Fruit fly (Drosophila melanogaster) whole organism, embryonic: ENCODE measurements around the gene Atg5.

Source experiments
- Ada2b ChIP-seq: fragments of 200-800 bp; sonication (Bioruptor generic); IDR thresholded peaks from 2 replicates; pipeline ENCODE4 v1.3.6; 2022; ENCODE audit warnings: missing biosample characterization, missing genetic modification characterization
- Atf-2 ChIP-seq: fragments of 200-800 bp; sonication (Bioruptor generic); optimal IDR thresholded peaks from 2 replicates; lab custom pipeline; 2016; ENCODE audit warnings: missing biosample characterization, missing genetic modification characterization
- B-H1 ChIP-seq: fragments of 200-800 bp; sonication (Bioruptor generic); IDR thresholded peaks from 3 replicates; pipeline ENCODE4 v1.3.6; 2022; ENCODE audit warnings: missing biosample characterization, missing genetic modification characterization
- CG10147 ChIP-seq: fragments of 200-800 bp; sonication (Bioruptor generic); optimal IDR thresholded peaks from 2 replicates; lab custom pipeline; 2019; ENCODE audit warnings: missing biosample characterization, mild to moderate bottlenecking, missing genetic modification characterization, moderate library complexity
- CG10274 ChIP-seq: fragments of 200-800 bp; sonication (Bioruptor generic); optimal IDR thresholded peaks from 3 replicates; lab custom pipeline; 2017; ENCODE audit warnings: missing biosample characterization, mild to moderate bottlenecking, missing genetic modification characterization
- CG12391 ChIP-seq: fragments of 200-800 bp; sonication (Bioruptor generic); optimal IDR thresholded peaks from 3 replicates; lab custom pipeline; 2018; ENCODE audit warnings: missing biosample characterization, mild to moderate bottlenecking, missing genetic modification characterization, moderate library complexity
- CG14014 ChIP-seq: fragments of 200-800 bp; sonication (Bioruptor generic); IDR thresholded peaks from 2 replicates; pipeline ENCODE4 v1.3.6; 2022; ENCODE audit warnings: missing biosample characterization, missing genetic modification characterization
- CG14441 ChIP-seq: fragments of 200-800 bp; sonication (Bioruptor generic); IDR thresholded peaks from 2 replicates; pipeline ENCODE4 v1.3.6; 2022; ENCODE audit warnings: missing biosample characterization, missing genetic modification characterization
- CG15269 ChIP-seq: fragments of 200-800 bp; sonication (Bioruptor generic); optimal IDR thresholded peaks from 2 replicates; lab custom pipeline; 2018; ENCODE audit warnings: missing biosample characterization, mild to moderate bottlenecking, missing genetic modification characterization, moderate library complexity
- CG1832 ChIP-seq: fragments of 200-800 bp; sonication (Bioruptor generic); optimal IDR thresholded peaks from 2 replicates; lab custom pipeline; 2017; ENCODE audit warnings: missing biosample characterization, mild to moderate bottlenecking, missing genetic modification characterization, inconsistent platforms
- CG18476 ChIP-seq: fragments of 200-800 bp; sonication (Bioruptor generic); optimal IDR thresholded peaks from 2 replicates; lab custom pipeline; 2016; ENCODE audit warnings: missing biosample characterization, mild to moderate bottlenecking, missing genetic modification characterization
- CG18599 ChIP-seq: fragments of 200-800 bp; sonication (Bioruptor generic); optimal IDR thresholded peaks from 3 replicates; lab custom pipeline; 2017; ENCODE audit warnings: missing biosample characterization, missing genetic modification characterization, mild to moderate bottlenecking, moderate library complexity, missing genetic modification reagents
- CG2129 ChIP-seq: fragments of 200-800 bp; sonication (Bioruptor generic); IDR thresholded peaks from 2 replicates; pipeline ENCODE4 v1.3.6; 2022; ENCODE audit warnings: missing biosample characterization, missing genetic modification characterization; ENCODE audit not compliant: partially characterized antibody
- CG2199 ChIP-seq: fragments of 200-800 bp; sonication (Bioruptor generic); IDR thresholded peaks from 3 replicates; pipeline ENCODE4 v1.3.6; 2022; ENCODE audit warnings: missing biosample characterization, missing genetic modification characterization
- CG3163 ChIP-seq: fragments of 200-800 bp; sonication (Bioruptor generic); optimal IDR thresholded peaks from 3 replicates; lab custom pipeline; 2016; ENCODE audit warnings: missing biosample characterization, missing genetic modification characterization
- CG4282 ChIP-seq: fragments of 200-800 bp; sonication (Bioruptor generic); optimal IDR thresholded peaks from 2 replicates; lab custom pipeline; 2016; ENCODE audit warnings: missing biosample characterization, missing genetic modification characterization
- CG6254 ChIP-seq: fragments of 200-800 bp; sonication (Bioruptor generic); optimal IDR thresholded peaks from 3 replicates; lab custom pipeline; 2017; ENCODE audit warnings: mild to moderate bottlenecking, missing biosample characterization, missing genetic modification reagents, missing genetic modification characterization
- CG7786 ChIP-seq: fragments of 200-800 bp; sonication (Bioruptor generic); optimal IDR thresholded peaks from 2 replicates; lab custom pipeline; 2016; ENCODE audit warnings: missing biosample characterization, missing genetic modification characterization
- CG8944 ChIP-seq: fragments of 200-800 bp; sonication (Bioruptor generic); optimal IDR thresholded peaks from 3 replicates; lab custom pipeline; 2016; ENCODE audit warnings: missing biosample characterization, missing genetic modification characterization
- CG9609 ChIP-seq: fragments of 200-800 bp; sonication (Bioruptor generic); optimal IDR thresholded peaks from 3 replicates; lab custom pipeline; 2016; ENCODE audit warnings: missing biosample characterization, missing genetic modification characterization
- CG9727 ChIP-seq: fragments of 200-800 bp; sonication (Bioruptor generic); optimal IDR thresholded peaks from 3 replicates; lab custom pipeline; 2017; ENCODE audit warnings: missing biosample characterization, mild to moderate bottlenecking, missing genetic modification characterization
- CG9817 ChIP-seq: fragments of 200-800 bp; sonication (Bioruptor generic); optimal IDR thresholded peaks from 2 replicates; lab custom pipeline; 2018; ENCODE audit warnings: missing biosample characterization, mild to moderate bottlenecking, missing genetic modification characterization, moderate library complexity
- CHES-1-like ChIP-seq: fragments of 200-800 bp; sonication (Bioruptor generic); optimal IDR thresholded peaks from 2 replicates; lab custom pipeline; 2016; ENCODE audit warnings: missing biosample characterization, missing genetic modification characterization
- Chrac-16 ChIP-seq: fragments of 200-800 bp; sonication (Bioruptor generic); optimal IDR thresholded peaks from 3 replicates; lab custom pipeline; 2016; ENCODE audit warnings: missing biosample characterization, missing genetic modification characterization
- Dfd ChIP-seq, 2 experiments: fragments of >200 bp; optimal IDR thresholded peaks; 2 replicates each; lab custom pipeline; 2017; ENCODE audit warnings: missing biosample characterization in 2 of 2, missing genetic modification characterization in 2 of 2
- Dip3 ChIP-seq: fragments of 200-800 bp; sonication (Bioruptor generic); optimal IDR thresholded peaks from 3 replicates; lab custom pipeline; 2016; ENCODE audit warnings: missing biosample characterization, missing genetic modification characterization
- HLHmδ ChIP-seq: fragments of 200-800 bp; sonication (Bioruptor generic); optimal IDR thresholded peaks from 2 replicates; lab custom pipeline; 2018; ENCODE audit warnings: missing biosample characterization, mild to moderate bottlenecking, missing genetic modification characterization, moderate library complexity
- Hmr ChIP-seq: fragments of 200-800 bp; sonication (Bioruptor generic); optimal IDR thresholded peaks from 3 replicates; lab custom pipeline; 2017; ENCODE audit warnings: mild to moderate bottlenecking, missing biosample characterization, missing genetic modification reagents, missing genetic modification characterization
- Meics ChIP-seq: fragments of 200-800 bp; sonication (Bioruptor generic); optimal IDR thresholded peaks from 2 replicates; lab custom pipeline; 2017; ENCODE audit warnings: missing biosample characterization, mild to moderate bottlenecking, missing genetic modification characterization
- NK7.1 ChIP-seq: fragments of 200-800 bp; sonication (Bioruptor generic); optimal IDR thresholded peaks from 3 replicates; lab custom pipeline; 2016; ENCODE audit warnings: missing biosample characterization, missing genetic modification characterization
- Nf-YA ChIP-seq: fragments of 200-800 bp; sonication (Bioruptor generic); IDR thresholded peaks from 2 replicates; pipeline ENCODE4 v1.3.6; 2022; ENCODE audit warnings: missing biosample characterization, missing genetic modification characterization
- PHDP ChIP-seq: fragments of 200-800 bp; sonication (Bioruptor generic); optimal IDR thresholded peaks from 3 replicates; lab custom pipeline; 2018; ENCODE audit warnings: missing biosample characterization, mild to moderate bottlenecking, missing genetic modification characterization, moderate library complexity
- Pdp1 ChIP-seq, 2 experiments: fragments of 200-800 bp; sonication (Bioruptor generic); optimal IDR thresholded peaks; 3 replicates each; lab custom pipeline; 2016; ENCODE audit warnings: missing biosample characterization in 2 of 2, missing genetic modification characterization in 2 of 2, mild to moderate bottlenecking in 1 of 2, moderate library complexity in 1 of 2
- ap ChIP-seq: fragments of 200-800 bp; sonication (Bioruptor generic); IDR thresholded peaks from 2 replicates; pipeline ENCODE4 v1.3.6; 2022; ENCODE audit warnings: missing biosample characterization, missing genetic modification characterization
- da ChIP-seq: fragments of 200-800 bp; sonication (Bioruptor generic); optimal IDR thresholded peaks from 2 replicates; lab custom pipeline; 2016; ENCODE audit warnings: missing biosample characterization, missing genetic modification characterization
- dmrt99B ChIP-seq: fragments of 200-800 bp; sonication (Bioruptor generic); optimal IDR thresholded peaks from 2 replicates; lab custom pipeline; 2018; ENCODE audit warnings: missing biosample characterization, mild to moderate bottlenecking, missing genetic modification characterization, moderate library complexity
- fd64A ChIP-seq: fragments of 200-800 bp; sonication (Bioruptor generic); optimal IDR thresholded peaks from 3 replicates; lab custom pipeline; 2018; ENCODE audit warnings: missing biosample characterization, mild to moderate bottlenecking, missing genetic modification characterization
- hb ChIP-seq: fragments of 200-800 bp; sonication (Bioruptor generic); IDR thresholded peaks from 3 replicates; pipeline ENCODE4 v1.3.6; 2022; ENCODE audit warnings: missing biosample characterization, missing genetic modification characterization; ENCODE audit not compliant: partially characterized antibody
- inv ChIP-seq: fragments of 200-800 bp; sonication (Bioruptor generic); IDR thresholded peaks from 2 replicates; pipeline ENCODE4 v1.3.6; 2022; ENCODE audit warnings: missing biosample characterization, missing genetic modification characterization; ENCODE audit not compliant: partially characterized antibody
- mld ChIP-seq: fragments of 200-800 bp; sonication (Bioruptor generic); IDR thresholded peaks from 3 replicates; pipeline ENCODE4 v1.3.6; 2022; ENCODE audit warnings: missing biosample characterization, missing genetic modification characterization; ENCODE audit not compliant: partially characterized antibody
- nom ChIP-seq: fragments of 200-800 bp; sonication (Bioruptor generic); optimal IDR thresholded peaks from 2 replicates; lab custom pipeline; 2017; ENCODE audit warnings: missing biosample characterization, missing genetic modification characterization, mild to moderate bottlenecking, moderate library complexity, missing genetic modification reagents
- pan ChIP-seq, 4 experiments: fragments of >200 bp in 3 of 4; fragments of 200-800 bp in 1 of 4; sonication (Bioruptor generic) in 1 of 4; optimal IDR thresholded peaks in 3 of 4; IDR thresholded peaks in 1 of 4; 2 replicates each; pipeline versions ENCODE4 v1.3.6 to Lab custom; 2017 to 2022; ENCODE audit warnings: missing biosample characterization in 2 of 4, missing genetic modification characterization in 2 of 4, mixed read lengths in 1 of 4
- shn ChIP-seq: fragments of 200-800 bp; sonication (Bioruptor generic); optimal IDR thresholded peaks from 3 replicates; lab custom pipeline; 2016; ENCODE audit warnings: missing biosample characterization, missing genetic modification characterization
- slbo ChIP-seq: fragments of 200-800 bp; sonication (Bioruptor generic); IDR thresholded peaks from 2 replicates; pipeline ENCODE4 v1.3.6; 2022; ENCODE audit warnings: missing biosample characterization, missing genetic modification characterization
- sqz ChIP-seq: fragments of 200-800 bp; sonication (Bioruptor generic); optimal IDR thresholded peaks from 3 replicates; lab custom pipeline; 2018; ENCODE audit warnings: missing biosample characterization, mild to moderate bottlenecking, missing genetic modification characterization
- tio ChIP-seq: fragments of 200-800 bp; sonication (Bioruptor generic); optimal IDR thresholded peaks from 2 replicates; lab custom pipeline; 2017; ENCODE audit warnings: missing biosample characterization, missing genetic modification characterization, inconsistent platforms
- zfh1 ChIP-seq: fragments of 200-800 bp; sonication (Bioruptor generic); IDR thresholded peaks from 3 replicates; pipeline ENCODE4 v1.3.6; 2022; ENCODE audit warnings: missing biosample characterization, missing genetic modification characterization

The Atg5 gene

dm6 chrX:7333858-7334800 lies 10.6 kb upstream of the Atg5 start (continued):
- TF ChIP-seq CG18599 (GFP tag; lab: Kevin White, UChicago) (peak; percentile 60), Dfd (GFP tag; optimal IDR thresholded peaks at IDR 0.05; lab: Kevin White, UChicago) (peak in 1 of 2 experiments; percentile 73), Meics (GFP tag; lab: Kevin White, UChicago) (peak; percentile 68), Nf-YA (GFP tag; lab: Robert Waterston, UW) (no peak), Pdp1 (GFP tag; optimal IDR thresholded peaks at IDR 0.05; lab: Kevin White, UChicago) (peak in 1 of 2 experiments; percentile 18), CG9609 (peak; percentile 54), sqz (GFP tag; lab: Kevin White, UChicago) (peak; percentile 38), CG14441 (GFP tag; lab: Robert Waterston, UW) (peak; percentile 38; the same call in 1 of the 2 replicates), Dip3 (GFP tag; lab: Kevin White, UChicago) (peak; percentile 58), CG4282 (GFP tag; lab: Kevin White, UChicago) (peak; percentile 27), CG8944 (peak; percentile 31), CG7786 (GFP tag; lab: Kevin White, UChicago) (peak; percentile 62), shn (peak; percentile 26), Atf-2 (GFP tag; lab: Kevin White, UChicago) (peak; percentile 47), CG12391 (tag; lab: Kevin White, UChicago) (peak; percentile 24), nom (GFP tag; lab: Kevin White, UChicago) (peak; percentile 71), inv (no peak), Ada2b (GFP tag; lab: Robert Waterston, UW) (0 out of 2 replicates have a peak, but pooled peaks have one; percentile 17), hb (no peak), CG9727 (GFP tag; lab: Kevin White, UChicago) (peak; percentile 53), CG2199 (no peak), pan (optimal IDR thresholded peaks at IDR 0.05; lab: Kevin White, UChicago) (no peak), pan (GFP tag; optimal IDR thresholded peaks at IDR 0.05 in 1 of 2, IDR thresholded peaks at IDR 0.05 in 1 of 2) (peak in 1 of 2 experiments; percentile 30), fd64A (GFP tag; lab: Kevin White, UChicago) (no peak), CG15269 (tag; lab: Kevin White, UChicago) (peak; percentile 24), zfh1 (GFP tag; lab: Robert Waterston, UW) (peak; percentile 41; the same call in 1 of the 3 replicates), CG10274 (GFP tag; lab: Kevin White, UChicago) (no peak), CG18476 (GFP tag; lab: Kevin White, UChicago) (peak; percentile 16), CG9817 (tag; lab: Kevin White, UChicago) (peak; percentile 53), mld (GFP tag; lab: Robert Waterston, UW) (no peak), CG2129 (GFP tag; lab: Robert Waterston, UW) (no peak), CG1832 (no peak), tio (GFP tag; lab: Kevin White, UChicago) (peak; percentile 25), NK7.1 (GFP tag; lab: Kevin White, UChicago) (peak; percentile 21), B-H1 (GFP tag; lab: Robert Waterston, UW) (no peak), CG3163 (GFP tag; lab: Kevin White, UChicago) (peak; percentile 9), CG14014 (GFP tag; lab: Robert Waterston, UW) (peak; percentile 45; the same call in 1 of the 2 replicates), ap (GFP tag; lab: Robert Waterston, UW) (no peak), da (GFP tag; lab: Kevin White, UChicago) (peak; percentile 42), CG6254 (GFP tag; lab: Kevin White, UChicago) (no peak), HLHmδ (no peak), CG10147 (GFP tag; lab: Kevin White, UChicago) (peak; percentile 51), PHDP (tag; lab: Kevin White, UChicago) (peak; percentile 37), Hmr (GFP tag; lab: Kevin White, UChicago) (peak; percentile 67), dmrt99B (tag; lab: Kevin White, UChicago) (peak; percentile 3), Chrac-16 (no peak), CHES-1-like (GFP tag; lab: Kevin White, UChicago) (peak; percentile 35), slbo (GFP tag; lab: Robert Waterston, UW) (peak; percentile 70)
